Worm (Caenorhabditis elegans): ENCODE results near the gene Y50D7A.10.

ce11 chrIII:345503-345902 is 30.2 kb downstream of the Y50D7A.10 start:
- TF ChIP-seq F52B5.7 (tag; optimal IDR thresholded peaks at IDR 0.05) = no peak
- no peak for TF ChIP-seq dpff-1 (tag; optimal IDR thresholded peaks at IDR 0.05)
- no peak for TF ChIP-seq nfya-2 (GFP tag; IDR thresholded peaks at IDR 0.05)
- no peak for TF ChIP-seq Y67H2A.10 (GFP tag; conservative IDR thresholded peaks at IDR 0.05)
- no peak for TF ChIP-seq madf-8 (GFP tag; conservative IDR thresholded peaks at IDR 0.05)
- TF ChIP-seq dox-1 (GFP tag; IDR thresholded peaks at IDR 0.05) = peak; percentile 36; the same call in 1 of the 2 replicates
- no peak for TF ChIP-seq sea-2 (GFP tag; IDR thresholded peaks at IDR 0.05)
- no peak for TF ChIP-seq mes-4 (tag; optimal IDR thresholded peaks at IDR 0.05)
- no peak for TF ChIP-seq dpl-1 (GFP tag; optimal IDR thresholded peaks at IDR 0.05)
- no peak for TF ChIP-seq ceh-79 (tag; optimal IDR thresholded peaks at IDR 0.05)
- TF ChIP-seq T26A5.8 (tag; optimal IDR thresholded peaks at IDR 0.05) = no peak
- no peak for TF ChIP-seq sptf-2 (GFP tag; optimal IDR thresholded peaks at IDR 0.05)
- TF ChIP-seq pha-4 (tag; optimal IDR thresholded peaks at IDR 0.05) = no peak
- TF ChIP-seq ama-1 (optimal IDR thresholded peaks at IDR 0.05) = no peak
- no peak for TF ChIP-seq ama-1 (GFP tag; optimal IDR thresholded peaks at IDR 0.05)
